Fruit fly (Drosophila melanogaster) whole organism, embryonic: ENCODE data around the gene IntS4.

Source experiments
- Ada2b ChIP-seq: fragments of 200-800 bp; sonication (Bioruptor generic); IDR thresholded peaks from 2 replicates; pipeline ENCODE4 v1.3.6; 2022; ENCODE audit warnings: missing biosample characterization, missing genetic modification characterization
- B-H2 ChIP-seq: fragments of 200-800 bp; sonication (Bioruptor generic); optimal IDR thresholded peaks from 2 replicates; lab custom pipeline; 2018; ENCODE audit warnings: missing biosample characterization, mild to moderate bottlenecking, missing genetic modification characterization
- BEAF-32 ChIP-seq: fragments of 200-800 bp; sonication (Bioruptor generic); optimal IDR thresholded peaks from 3 replicates; lab custom pipeline; 2017; ENCODE audit warnings: missing biosample characterization, missing genetic modification characterization, mild to moderate bottlenecking, moderate library complexity, missing genetic modification reagents
- Bteb2 ChIP-seq: fragments of 200-800 bp; sonication (Bioruptor generic); optimal IDR thresholded peaks from 2 replicates; lab custom pipeline; 2016; ENCODE audit warnings: missing biosample characterization, missing genetic modification characterization
- CG10366 ChIP-seq: fragments of 200-800 bp; sonication (Bioruptor generic); IDR thresholded peaks from 2 replicates; pipeline ENCODE4 v1.3.6; 2022; ENCODE audit warnings: missing biosample characterization, missing genetic modification characterization
- CG10654 ChIP-seq: fragments of 200-800 bp; sonication (Bioruptor generic); optimal IDR thresholded peaks from 2 replicates; lab custom pipeline; 2016; ENCODE audit warnings: missing biosample characterization, missing genetic modification characterization
- CG11247 ChIP-seq: fragments of 200-800 bp; sonication (Bioruptor generic); IDR thresholded peaks from 2 replicates; pipeline ENCODE4 v1.3.6; 2022; ENCODE audit warnings: missing biosample characterization, missing genetic modification characterization
- CG11723 ChIP-seq: fragments of 200-800 bp; sonication (Bioruptor generic); optimal IDR thresholded peaks from 2 replicates; lab custom pipeline; 2017; ENCODE audit warnings: missing biosample characterization, mild to moderate bottlenecking, missing genetic modification characterization
- CG12236 ChIP-seq: fragments of 200-800 bp; sonication (Bioruptor generic); optimal IDR thresholded peaks from 2 replicates; lab custom pipeline; 2016; ENCODE audit warnings: missing biosample characterization, missing genetic modification characterization
- CG13424 ChIP-seq: fragments of 200-800 bp; sonication (Bioruptor generic); optimal IDR thresholded peaks from 2 replicates; lab custom pipeline; 2019; ENCODE audit warnings: missing biosample characterization, mild to moderate bottlenecking, missing genetic modification characterization, moderate library complexity
- CG1529 ChIP-seq: fragments of 200-800 bp; sonication (Bioruptor generic); optimal IDR thresholded peaks from 3 replicates; lab custom pipeline; 2018; ENCODE audit warnings: missing biosample characterization, missing genetic modification characterization
- CG1603 ChIP-seq: fragments of 200-800 bp; sonication (Bioruptor generic); optimal IDR thresholded peaks from 2 replicates; lab custom pipeline; 2019; ENCODE audit warnings: missing biosample characterization, mild to moderate bottlenecking, missing genetic modification characterization, moderate library complexity
- CG16813 ChIP-seq: fragments of 200-800 bp; sonication (Bioruptor generic); IDR thresholded peaks from 3 replicates; pipeline ENCODE4 v1.3.6; 2022; ENCODE audit warnings: missing biosample characterization, missing genetic modification characterization; ENCODE audit not compliant: partially characterized antibody
- CG2116 ChIP-seq: fragments of 200-800 bp; sonication (Bioruptor generic); optimal IDR thresholded peaks from 3 replicates; lab custom pipeline; 2018; ENCODE audit warnings: missing biosample characterization, mild to moderate bottlenecking, missing genetic modification characterization
- CG2202 ChIP-seq: fragments of 200-800 bp; sonication (Bioruptor generic); optimal IDR thresholded peaks from 2 replicates; lab custom pipeline; 2018; ENCODE audit warnings: missing biosample characterization, mild to moderate bottlenecking, missing genetic modification characterization
- CG2889 ChIP-seq: fragments of 200-800 bp; sonication (Bioruptor generic); IDR thresholded peaks from 3 replicates; pipeline ENCODE4 v1.3.6; 2022; ENCODE audit warnings: missing biosample characterization, missing genetic modification characterization
- CG30403 ChIP-seq: fragments of 200-800 bp; sonication (Bioruptor generic); optimal IDR thresholded peaks from 3 replicates; lab custom pipeline; 2016; ENCODE audit warnings: missing biosample characterization, missing genetic modification characterization
- CG32767 ChIP-seq: fragments of 200-800 bp; sonication (Bioruptor generic); IDR thresholded peaks from 2 replicates; pipeline ENCODE4 v1.3.6; 2022; ENCODE audit warnings: missing biosample characterization, missing genetic modification characterization
- CG34376 ChIP-seq: fragments of 200-800 bp; sonication (Bioruptor generic); optimal IDR thresholded peaks from 2 replicates; lab custom pipeline; 2018; ENCODE audit warnings: missing biosample characterization, mild to moderate bottlenecking, missing genetic modification characterization
- CG4360 ChIP-seq: fragments of 200-800 bp; sonication (Bioruptor generic); IDR thresholded peaks from 2 replicates; pipeline ENCODE4 v1.3.6; 2022; ENCODE audit warnings: missing biosample characterization, missing genetic modification characterization
- CG6813 ChIP-seq: fragments of 200-800 bp; sonication (Bioruptor generic); optimal IDR thresholded peaks from 2 replicates; lab custom pipeline; 2017; ENCODE audit warnings: missing biosample characterization, missing genetic modification characterization, mild to moderate bottlenecking, moderate library complexity, missing genetic modification reagents
- CG6854 ChIP-seq: fragments of 200-800 bp; sonication (Bioruptor generic); optimal IDR thresholded peaks from 3 replicates; lab custom pipeline; 2017; ENCODE audit warnings: missing biosample characterization, mild to moderate bottlenecking, missing genetic modification characterization
- CG7372 ChIP-seq: fragments of 200-800 bp; sonication (Bioruptor generic); IDR thresholded peaks from 2 replicates; pipeline ENCODE4 v1.3.6; 2022; ENCODE audit warnings: missing biosample characterization, missing genetic modification characterization
- CG7987 ChIP-seq: fragments of 200-800 bp; sonication (Bioruptor generic); optimal IDR thresholded peaks from 2 replicates; lab custom pipeline; 2018; ENCODE audit warnings: missing biosample characterization, mild to moderate bottlenecking, missing genetic modification characterization, moderate library complexity
- CG9727 ChIP-seq: fragments of 200-800 bp; sonication (Bioruptor generic); optimal IDR thresholded peaks from 3 replicates; lab custom pipeline; 2017; ENCODE audit warnings: missing biosample characterization, mild to moderate bottlenecking, missing genetic modification characterization
- D ChIP-seq, 2 experiments: fragments of 200-800 bp in 1 of 2; fragments of >200 bp in 1 of 2; sonication (Bioruptor generic) in 1 of 2; optimal IDR thresholded peaks; 2 replicates in 1 of 2; 3 replicates in 1 of 2; lab custom pipeline; 2017; ENCODE audit warnings: mild to moderate bottlenecking in 1 of 2, missing biosample characterization in 1 of 2, missing genetic modification characterization in 1 of 2, missing genetic modification reagents in 1 of 2
- Fer1 ChIP-seq: fragments of 200-800 bp; sonication (Bioruptor generic); optimal IDR thresholded peaks from 2 replicates; lab custom pipeline; 2017; ENCODE audit warnings: missing biosample characterization, mild to moderate bottlenecking, missing genetic modification characterization
- Hmr ChIP-seq: fragments of 200-800 bp; sonication (Bioruptor generic); optimal IDR thresholded peaks from 3 replicates; lab custom pipeline; 2017; ENCODE audit warnings: mild to moderate bottlenecking, missing biosample characterization, missing genetic modification reagents, missing genetic modification characterization
- Hsf ChIP-seq: fragments of 200-800 bp; sonication (Bioruptor generic); optimal IDR thresholded peaks from 3 replicates; lab custom pipeline; 2016; ENCODE audit warnings: missing biosample characterization, missing genetic modification characterization
- Kr ChIP-seq: fragments of 200-800 bp; sonication (Bioruptor generic); optimal IDR thresholded peaks from 2 replicates; lab custom pipeline; 2017; ENCODE audit warnings: missing biosample characterization, mild to moderate bottlenecking, missing genetic modification characterization
- Lhr ChIP-seq: fragments of 200-800 bp; sonication (Bioruptor generic); optimal IDR thresholded peaks from 3 replicates; lab custom pipeline; 2017; ENCODE audit warnings: mild to moderate bottlenecking, missing biosample characterization, missing genetic modification reagents, missing genetic modification characterization
- MTF-1 ChIP-seq: fragments of 200-800 bp; sonication (Bioruptor generic); optimal IDR thresholded peaks from 2 replicates; lab custom pipeline; 2018; ENCODE audit warnings: missing biosample characterization, mild to moderate bottlenecking, missing genetic modification characterization, borderline replicate concordance
- Sox100B ChIP-seq: fragments of 200-800 bp; sonication (Bioruptor generic); optimal IDR thresholded peaks from 3 replicates; lab custom pipeline; 2018; ENCODE audit warnings: missing biosample characterization, mild to moderate bottlenecking, missing genetic modification characterization
- Sry-δ ChIP-seq: fragments of 200-800 bp; sonication (Bioruptor generic); optimal IDR thresholded peaks from 2 replicates; lab custom pipeline; 2016; ENCODE audit warnings: missing biosample characterization, missing genetic modification characterization
- Ssrp ChIP-seq: fragments of 200-800 bp; sonication (Bioruptor generic); optimal IDR thresholded peaks from 2 replicates; lab custom pipeline; 2018; ENCODE audit warnings: missing biosample characterization, mild to moderate bottlenecking, missing genetic modification characterization, moderate library complexity
- Usf ChIP-seq: fragments of 200-800 bp; sonication (Bioruptor generic); optimal IDR thresholded peaks from 2 replicates; lab custom pipeline; 2017; ENCODE audit warnings: missing genotype, missing biosample characterization, missing genetic modification characterization
- bigmax ChIP-seq: fragments of 200-800 bp; sonication (Bioruptor generic); optimal IDR thresholded peaks from 2 replicates; lab custom pipeline; 2018; ENCODE audit warnings: missing biosample characterization, mild to moderate bottlenecking, missing genetic modification characterization
- crp ChIP-seq, 2 experiments: fragments of 200-800 bp; sonication (Bioruptor generic); optimal IDR thresholded peaks; 2 replicates in 1 of 2; 3 replicates in 1 of 2; lab custom pipeline; 2017; ENCODE audit warnings: missing biosample characterization in 2 of 2, missing genetic modification characterization in 2 of 2, mild to moderate bottlenecking in 1 of 2, moderate library complexity in 1 of 2
- dimm ChIP-seq: fragments of 200-800 bp; sonication (Bioruptor generic); IDR thresholded peaks from 2 replicates; pipeline ENCODE4 v1.3.6; 2022; ENCODE audit warnings: missing biosample characterization, missing genetic modification characterization
- dmrt99B ChIP-seq: fragments of 200-800 bp; sonication (Bioruptor generic); optimal IDR thresholded peaks from 2 replicates; lab custom pipeline; 2018; ENCODE audit warnings: missing biosample characterization, mild to moderate bottlenecking, missing genetic modification characterization, moderate library complexity
- ems ChIP-seq: fragments of 200-800 bp; sonication (Bioruptor generic); optimal IDR thresholded peaks from 3 replicates; lab custom pipeline; 2016; ENCODE audit warnings: missing biosample characterization, missing genetic modification characterization
- fru ChIP-seq: fragments of >200 bp; optimal IDR thresholded peaks from 2 replicates; lab custom pipeline; 2017
- gem ChIP-seq: fragments of 200-800 bp; sonication (Bioruptor generic); optimal IDR thresholded peaks from 2 replicates; lab custom pipeline; 2019; ENCODE audit warnings: missing biosample characterization, mild to moderate bottlenecking, missing genetic modification characterization, moderate library complexity
- mld ChIP-seq: fragments of 200-800 bp; sonication (Bioruptor generic); IDR thresholded peaks from 3 replicates; pipeline ENCODE4 v1.3.6; 2022; ENCODE audit warnings: missing biosample characterization, missing genetic modification characterization; ENCODE audit not compliant: partially characterized antibody
- repo ChIP-seq: fragments of 200-800 bp; sonication (Bioruptor generic); optimal IDR thresholded peaks from 2 replicates; lab custom pipeline; 2016; ENCODE audit warnings: missing biosample characterization, missing genetic modification characterization
- run ChIP-seq: fragments of 200-800 bp; sonication (Bioruptor generic); optimal IDR thresholded peaks from 3 replicates; lab custom pipeline; 2018; ENCODE audit warnings: missing biosample characterization, mild to moderate bottlenecking, missing genetic modification characterization
- sima ChIP-seq: fragments of 200-800 bp; sonication (Bioruptor generic); optimal IDR thresholded peaks from 2 replicates; lab custom pipeline; 2016; ENCODE audit warnings: missing biosample characterization, missing genetic modification characterization
- sisA ChIP-seq: fragments of 200-800 bp; sonication (Bioruptor generic); IDR thresholded peaks from 2 replicates; pipeline ENCODE4 v1.3.6; 2022; ENCODE audit warnings: missing biosample characterization, missing genetic modification characterization
- so ChIP-seq: fragments of 200-800 bp; sonication (Bioruptor generic); IDR thresholded peaks from 3 replicates; pipeline ENCODE4 v1.3.6; 2022; ENCODE audit warnings: missing biosample characterization, missing genetic modification characterization
- wor ChIP-seq: fragments of 200-800 bp; sonication (Bioruptor generic); IDR thresholded peaks from 2 replicates; pipeline ENCODE4 v1.3.6; 2022; ENCODE audit warnings: missing biosample characterization, missing genetic modification characterization
- zfh1 ChIP-seq: fragments of 200-800 bp; sonication (Bioruptor generic); IDR thresholded peaks from 3 replicates; pipeline ENCODE4 v1.3.6; 2022; ENCODE audit warnings: missing biosample characterization, missing genetic modification characterization

IntS4 gene

dm6 chrX:8534734-8535133, 23.8 kb downstream of the IntS4 start:
- no peak for TF ChIP-seq CG9727 (GFP tag; lab: Kevin White, UChicago)
- TF ChIP-seq Ada2b (GFP tag; lab: Robert Waterston, UW), result no peak
- peak; percentile 32; the same call in 1 of the 2 replicates for TF ChIP-seq wor
- TF ChIP-seq zfh1 (GFP tag; lab: Robert Waterston, UW), result no peak
- TF ChIP-seq CG6813, result no peak
- no peak for TF ChIP-seq CG34376
- no peak for TF ChIP-seq crp (GFP tag; optimal IDR thresholded peaks at IDR 0.05; lab: Kevin White, UChicago)
- no peak for TF ChIP-seq BEAF-32 (GFP tag; lab: Kevin White, UChicago)
- peak; percentile 25 for TF ChIP-seq Sox100B (GFP tag; lab: Kevin White, UChicago)
- no peak for TF ChIP-seq Kr (GFP tag; lab: Kevin White, UChicago)
- no peak for TF ChIP-seq fru (lab: Kevin White, UChicago)
- TF ChIP-seq Lhr, result no peak
- no peak for TF ChIP-seq sima (GFP tag; lab: Kevin White, UChicago)
- TF ChIP-seq mld (GFP tag; lab: Robert Waterston, UW), result no peak
- TF ChIP-seq CG2116 (GFP tag; lab: Kevin White, UChicago), result no peak
- no peak for TF ChIP-seq CG2889 (GFP tag; lab: Robert Waterston, UW)
- no peak for TF ChIP-seq Sry-δ (GFP tag; lab: Kevin White, UChicago)
- TF ChIP-seq CG1603, result no peak
- no peak for TF ChIP-seq CG2202 (tag; lab: Kevin White, UChicago)
- no peak for TF ChIP-seq run (tag; lab: Kevin White, UChicago)
- no peak for TF ChIP-seq ems
- TF ChIP-seq CG6854 (GFP tag; lab: Kevin White, UChicago), result no peak
- peak; percentile 12 for TF ChIP-seq CG1529 (GFP tag; lab: Kevin White, UChicago)
- TF ChIP-seq Ssrp (tag; lab: Kevin White, UChicago), result peak; percentile 12
- no peak for TF ChIP-seq Fer1 (GFP tag; lab: Kevin White, UChicago)
- TF ChIP-seq CG4360 (GFP tag; lab: Robert Waterston, UW), result no peak
- no peak for TF ChIP-seq Hsf
- no peak for TF ChIP-seq CG16813
- no peak for TF ChIP-seq repo (GFP tag; lab: Kevin White, UChicago)
- no peak for TF ChIP-seq CG12236
- peak; percentile 13; the same call in 1 of the 2 replicates for TF ChIP-seq sisA
- no peak for TF ChIP-seq CG11723 (GFP tag; lab: Kevin White, UChicago)
- peak; percentile 33 for TF ChIP-seq CG13424 (tag; lab: Kevin White, UChicago)
- TF ChIP-seq MTF-1 (GFP tag; lab: Kevin White, UChicago), result no peak
- no peak for TF ChIP-seq so (GFP tag; lab: Robert Waterston, UW)
- no peak for TF ChIP-seq Usf
- no peak for TF ChIP-seq CG11247 (GFP tag; lab: Robert Waterston, UW)
- TF ChIP-seq dmrt99B, result peak; percentile 54
- no peak for TF ChIP-seq CG10366 (GFP tag; lab: Robert Waterston, UW)
- TF ChIP-seq CG7987 (GFP tag; lab: Kevin White, UChicago), result no peak
- no peak for TF ChIP-seq dimm (GFP tag; lab: Robert Waterston, UW)
- TF ChIP-seq CG30403 (GFP tag; lab: Kevin White, UChicago), result no peak
- peak; percentile 64 for TF ChIP-seq gem (tag; lab: Kevin White, UChicago)
- TF ChIP-seq CG10654 (GFP tag; lab: Kevin White, UChicago), result no peak
- no peak for TF ChIP-seq bigmax
- TF ChIP-seq B-H2 (GFP tag; lab: Kevin White, UChicago), result no peak
- no peak for TF ChIP-seq D (optimal IDR thresholded peaks at IDR 0.05; lab: Kevin White, UChicago)
- no peak for TF ChIP-seq D (GFP tag; optimal IDR thresholded peaks at IDR 0.05; lab: Kevin White, UChicago)
- no peak for TF ChIP-seq CG7372 (GFP tag; lab: Robert Waterston, UW)
- no peak for TF ChIP-seq Bteb2
- TF ChIP-seq CG32767 (GFP tag; lab: Robert Waterston, UW), result no peak
- no peak for TF ChIP-seq Hmr
